Fruit fly (Drosophila melanogaster) whole organism, prepupa: ENCODE measurements around the gene Sf3b1.

Experiments used
- Blimp-1 ChIP-seq: fragments of 200-800 bp; sonication (Bioruptor generic); optimal IDR thresholded peaks from 3 replicates; lab custom pipeline; 2017; ENCODE audit warnings: missing biosample characterization, missing genetic modification characterization, mild to moderate bottlenecking, moderate library complexity, missing genetic modification reagents
- CG10631 ChIP-seq: fragments of 200-800 bp; sonication (Bioruptor generic); optimal IDR thresholded peaks from 2 replicates; lab custom pipeline; 2016; ENCODE audit warnings: missing biosample characterization, missing genetic modification characterization
- CG10669 ChIP-seq: fragments of 200-800 bp; sonication (Bioruptor generic); optimal IDR thresholded peaks from 3 replicates; lab custom pipeline; 2018; ENCODE audit warnings: missing biosample characterization, mild to moderate bottlenecking, missing genetic modification characterization, moderate library complexity
- CG11294 ChIP-seq: fragments of 200-800 bp; sonication (Bioruptor generic); IDR thresholded peaks from 2 replicates; pipeline ENCODE4 v1.3.6; 2022; ENCODE audit warnings: missing biosample characterization, missing genetic modification characterization
- CG11762 ChIP-seq: fragments of 200-800 bp; sonication (Bioruptor generic); optimal IDR thresholded peaks from 3 replicates; lab custom pipeline; 2016; ENCODE audit warnings: missing biosample characterization, missing genetic modification characterization; ENCODE audit not compliant: insufficient read depth
- CG11902 ChIP-seq: fragments of 200-800 bp; sonication (Bioruptor generic); optimal IDR thresholded peaks from 3 replicates; lab custom pipeline; 2016; ENCODE audit warnings: missing biosample characterization, missing genetic modification characterization
- CG1621 ChIP-seq: fragments of 200-800 bp; sonication (Bioruptor generic); optimal IDR thresholded peaks from 3 replicates; lab custom pipeline; 2018; ENCODE audit warnings: missing biosample characterization, mild to moderate bottlenecking, missing genetic modification characterization
- CG16779 ChIP-seq: fragments of 200-800 bp; sonication (Bioruptor generic); optimal IDR thresholded peaks from 3 replicates; lab custom pipeline; 2017; ENCODE audit warnings: missing biosample characterization, mild to moderate bottlenecking, missing genetic modification characterization
- CG3032 ChIP-seq: fragments of 200-800 bp; optimal IDR thresholded peaks from 2 replicates; lab custom pipeline; 2019; ENCODE audit warnings: missing biosample characterization, mild to moderate bottlenecking, missing genetic modification characterization, moderate library complexity
- CG32006 ChIP-seq: fragments of 200-800 bp; sonication (Bioruptor generic); optimal IDR thresholded peaks from 3 replicates; lab custom pipeline; 2017; ENCODE audit warnings: missing biosample characterization, mild to moderate bottlenecking, missing genetic modification characterization
- CG34406 ChIP-seq: fragments of 200-800 bp; sonication (Bioruptor generic); optimal IDR thresholded peaks from 3 replicates; lab custom pipeline; 2016; ENCODE audit warnings: missing biosample characterization, missing genetic modification characterization
- CG3919 ChIP-seq: fragments of 200-800 bp; sonication (Bioruptor generic); optimal IDR thresholded peaks from 3 replicates; lab custom pipeline; 2016; ENCODE audit warnings: missing biosample characterization, missing genetic modification characterization
- CG4318 ChIP-seq: fragments of 200-800 bp; sonication (Bioruptor generic); optimal IDR thresholded peaks from 3 replicates; lab custom pipeline; 2017; ENCODE audit warnings: missing biosample characterization, mild to moderate bottlenecking, missing genetic modification characterization
- CG6163 ChIP-seq: fragments of 200-800 bp; sonication (Bioruptor generic); IDR thresholded peaks from 3 replicates; pipeline ENCODE4 v1.3.6; 2022; ENCODE audit warnings: missing biosample characterization, missing genetic modification characterization
- CG6276 ChIP-seq: fragments of 200-800 bp; sonication (Bioruptor generic); optimal IDR thresholded peaks from 2 replicates; lab custom pipeline; 2017; ENCODE audit warnings: missing biosample characterization, mild to moderate bottlenecking, missing genetic modification characterization
- CG6792 ChIP-seq: fragments of 200-800 bp; sonication (Bioruptor generic); optimal IDR thresholded peaks from 3 replicates; lab custom pipeline; 2016; ENCODE audit warnings: missing biosample characterization, missing genetic modification characterization
- CG6808 ChIP-seq: fragments of 200-800 bp; sonication (Bioruptor generic); optimal IDR thresholded peaks from 3 replicates; lab custom pipeline; 2017; ENCODE audit warnings: missing biosample characterization, missing genetic modification characterization, mild to moderate bottlenecking, moderate library complexity, missing genetic modification reagents
- CG6854 ChIP-seq: fragments of 200-800 bp; sonication (Bioruptor generic); optimal IDR thresholded peaks from 2 replicates; lab custom pipeline; 2017; ENCODE audit warnings: missing biosample characterization, mild to moderate bottlenecking, missing genetic modification characterization
- CG7368 ChIP-seq: fragments of 200-800 bp; sonication (Bioruptor generic); optimal IDR thresholded peaks from 3 replicates; lab custom pipeline; 2016; ENCODE audit warnings: missing biosample characterization, missing genetic modification characterization
- CG8119 ChIP-seq: fragments of 200-800 bp; sonication (Bioruptor generic); IDR thresholded peaks from 3 replicates; pipeline ENCODE4 v1.3.6; 2022; ENCODE audit warnings: missing biosample characterization, missing genetic modification characterization
- CG8632 ChIP-seq: fragments of 200-800 bp; sonication (Bioruptor generic); optimal IDR thresholded peaks from 3 replicates; lab custom pipeline; 2016; ENCODE audit warnings: missing biosample characterization, missing genetic modification characterization
- CG9139 ChIP-seq: fragments of 200-800 bp; sonication (Bioruptor generic); optimal IDR thresholded peaks from 3 replicates; lab custom pipeline; 2017; ENCODE audit warnings: missing biosample characterization, mild to moderate bottlenecking, missing genetic modification characterization
- Eip75B ChIP-seq: fragments of 200-800 bp; sonication (Bioruptor generic); optimal IDR thresholded peaks from 3 replicates; lab custom pipeline; 2016; ENCODE audit warnings: missing biosample characterization, missing genetic modification characterization
- Eip78C ChIP-seq: fragments of 200-800 bp; sonication (Bioruptor generic); peaks from one replicate; lab custom pipeline; 2016; ENCODE audit warnings: missing biosample characterization, missing genetic modification characterization
- Eip93F ChIP-seq: fragments of 200-800 bp; sonication (Bioruptor generic); optimal IDR thresholded peaks from 2 replicates; lab custom pipeline; 2016; ENCODE audit warnings: missing biosample characterization, mild to moderate bottlenecking, missing genetic modification characterization
- Ets21C ChIP-seq: fragments of 200-800 bp; sonication (Bioruptor generic); optimal IDR thresholded peaks from 3 replicates; lab custom pipeline; 2016; ENCODE audit warnings: missing biosample characterization, missing genetic modification characterization
- Ets96B ChIP-seq: fragments of 200-800 bp; optimal IDR thresholded peaks from 2 replicates; lab custom pipeline; 2019; ENCODE audit warnings: missing biosample characterization, mild to moderate bottlenecking, missing genetic modification characterization, moderate library complexity
- Hr38 ChIP-seq: sonication (Bioruptor generic); optimal IDR thresholded peaks from 2 replicates; lab custom pipeline; 2016; ENCODE audit warnings: missing biosample characterization, missing genetic modification characterization
- Hr39 ChIP-seq: fragments of 200-800 bp; sonication (Bioruptor generic); optimal IDR thresholded peaks from 2 replicates; lab custom pipeline; 2016; ENCODE audit warnings: missing biosample characterization, missing genetic modification characterization
- Lpt ChIP-seq: fragments of 200-800 bp; sonication (Bioruptor generic); optimal IDR thresholded peaks from 3 replicates; lab custom pipeline; 2016; ENCODE audit warnings: missing biosample characterization, missing genetic modification characterization
- OdsH ChIP-seq: fragments of 200-800 bp; sonication (Bioruptor generic); optimal IDR thresholded peaks from 3 replicates; lab custom pipeline; 2016; ENCODE audit warnings: missing biosample characterization, missing genetic modification characterization
- Smox ChIP-seq: fragments of 200-800 bp; sonication (Bioruptor generic); optimal IDR thresholded peaks from 3 replicates; lab custom pipeline; 2016; ENCODE audit warnings: missing biosample characterization, missing genetic modification characterization
- Sox102F ChIP-seq: fragments of 200-800 bp; sonication (Bioruptor generic); optimal IDR thresholded peaks from 2 replicates; lab custom pipeline; 2016; ENCODE audit warnings: missing biosample characterization, mild to moderate bottlenecking, missing genetic modification characterization
- Sox15 ChIP-seq: fragments of 200-800 bp; sonication (Bioruptor generic); optimal IDR thresholded peaks from 3 replicates; lab custom pipeline; 2016; ENCODE audit warnings: missing biosample characterization, missing genetic modification characterization
- achi ChIP-seq: fragments of 200-800 bp; sonication (Bioruptor generic); optimal IDR thresholded peaks from 3 replicates; lab custom pipeline; 2016; ENCODE audit warnings: missing biosample characterization, missing genetic modification characterization
- acj6 ChIP-seq: fragments of 200-800 bp; sonication (Bioruptor generic); optimal IDR thresholded peaks from 3 replicates; lab custom pipeline; 2016; ENCODE audit warnings: missing biosample characterization, missing genetic modification characterization
- dac ChIP-seq: fragments of 200-800 bp; sonication (Bioruptor generic); optimal IDR thresholded peaks from 2 replicates; lab custom pipeline; 2017; ENCODE audit warnings: missing biosample characterization, mild to moderate bottlenecking, missing genetic modification characterization
- eg ChIP-seq: fragments of 200-800 bp; sonication (Bioruptor generic); IDR thresholded peaks from 3 replicates; pipeline ENCODE4 v1.3.6; 2022; ENCODE audit warnings: missing biosample characterization, missing genetic modification characterization
- esn ChIP-seq: fragments of 200-800 bp; sonication (Bioruptor generic); optimal IDR thresholded peaks from 2 replicates; lab custom pipeline; 2016; ENCODE audit warnings: missing biosample characterization, mild to moderate bottlenecking, missing genetic modification characterization, moderate library complexity
- fd85E ChIP-seq: fragments of 200-800 bp; sonication (Bioruptor generic); optimal IDR thresholded peaks from 3 replicates; lab custom pipeline; 2016; ENCODE audit warnings: missing biosample characterization, missing genetic modification characterization
- fkh ChIP-seq: fragments of 200-800 bp; sonication (Bioruptor generic); optimal IDR thresholded peaks from 3 replicates; lab custom pipeline; 2017; ENCODE audit warnings: missing biosample characterization, mild to moderate bottlenecking, missing genetic modification characterization, moderate library complexity
- lz ChIP-seq: fragments of 200-800 bp; sonication (Bioruptor generic); optimal IDR thresholded peaks from 3 replicates; lab custom pipeline; 2016; ENCODE audit warnings: missing biosample characterization, missing genetic modification characterization
- net ChIP-seq: fragments of 200-800 bp; sonication (Bioruptor generic); optimal IDR thresholded peaks from 3 replicates; lab custom pipeline; 2016; ENCODE audit warnings: missing biosample characterization, missing genetic modification characterization
- pdm3 ChIP-seq: fragments of 200-800 bp; sonication (Bioruptor generic); optimal IDR thresholded peaks from 3 replicates; lab custom pipeline; 2016; ENCODE audit warnings: missing biosample characterization, missing genetic modification characterization
- spab ChIP-seq: fragments of 200-800 bp; sonication (Bioruptor generic); optimal IDR thresholded peaks from 2 replicates; lab custom pipeline; 2017; ENCODE audit warnings: missing biosample characterization, mild to moderate bottlenecking, missing genetic modification characterization, missing genetic modification reagents
- ss ChIP-seq, 2 experiments: fragments of 200-800 bp; sonication (Bioruptor generic); optimal IDR thresholded peaks; 2 replicates in 1 of 2; 3 replicates in 1 of 2; lab custom pipeline; 2017 to 2018; ENCODE audit warnings: mild to moderate bottlenecking in 2 of 2, missing biosample characterization in 2 of 2, missing genetic modification characterization in 2 of 2, moderate library complexity in 1 of 2
- svp ChIP-seq: fragments of 200-800 bp; sonication (Bioruptor generic); peaks from one replicate; lab custom pipeline; 2016; ENCODE audit warnings: missing biosample characterization, missing genetic modification characterization
- topi ChIP-seq: fragments of 200-800 bp; sonication (Bioruptor generic); optimal IDR thresholded peaks from 3 replicates; lab custom pipeline; 2016; ENCODE audit warnings: missing biosample characterization, missing genetic modification characterization
- vri ChIP-seq: fragments of 200-800 bp; sonication (Bioruptor generic); optimal IDR thresholded peaks from 3 replicates; lab custom pipeline; 2016; ENCODE audit warnings: missing biosample characterization, mild to moderate bottlenecking, missing genetic modification characterization

Sf3b1 gene

dm6 chr2L:606165-606564 is 38.0 kb downstream of the Sf3b1 start (continued):
- TF ChIP-seq CG3032 (tag; lab: Kevin White, UChicago) (peak; percentile 71), fkh (no peak), CG10669 (GFP tag; lab: Kevin White, UChicago) (peak; percentile 73), dac (GFP tag; lab: Kevin White, UChicago) (peak; percentile 79), CG32006 (GFP tag; lab: Kevin White, UChicago) (peak; percentile 92), CG7368 (peak; percentile 68), esn (peak; percentile 85), CG6163 (GFP tag; lab: Robert Waterston, UW) (peak; percentile 92), lz (GFP tag; lab: Kevin White, UChicago) (peak; percentile 67), Sox15 (GFP tag; lab: Kevin White, UChicago) (peak; percentile 5), CG1621 (peak; percentile 35), spab (peak; percentile 57), acj6 (GFP tag; lab: Kevin White, UChicago) (peak; percentile 59), CG11762 (GFP tag; lab: Kevin White, UChicago) (peak; percentile 55), Ets21C (GFP tag; lab: Kevin White, UChicago) (peak; percentile 64), Sox102F (GFP tag; lab: Kevin White, UChicago) (peak; percentile 82), CG34406 (GFP tag; lab: Kevin White, UChicago) (peak; percentile 50), achi (GFP tag; lab: Kevin White, UChicago) (peak; percentile 65), vri (GFP tag; lab: Kevin White, UChicago) (peak; percentile 72), net (GFP tag; lab: Kevin White, UChicago) (peak; percentile 75), CG6854 (no peak), CG8119 (GFP tag; lab: Robert Waterston, UW) (peak; percentile 92), CG4318 (GFP tag; lab: Kevin White, UChicago) (peak; percentile 75), Eip75B (peak; percentile 57), CG3919 (GFP tag; lab: Kevin White, UChicago) (peak; percentile 69), topi (GFP tag; lab: Kevin White, UChicago) (peak; percentile 67), Ets96B (tag; lab: Kevin White, UChicago) (peak; percentile 39), CG11294 (peak; percentile 79), Eip78C (GFP tag; lab: Kevin White, UChicago) (peak; percentile 87), Blimp-1 (GFP tag; lab: Kevin White, UChicago) (peak; percentile 44), CG6808 (GFP tag; lab: Kevin White, UChicago) (peak; percentile 66), Smox (GFP tag; lab: Kevin White, UChicago) (peak; percentile 69), CG16779 (tag; lab: Kevin White, UChicago) (peak; percentile 21), CG11902 (GFP tag; lab: Kevin White, UChicago) (no peak), OdsH (peak; percentile 83)

dm6 chr2L:606952-607351 is 38.8 kb downstream of the Sf3b1 start:
- TF ChIP-seq eg (0 out of 3 replicates have a peak, but pooled peaks have one; percentile 32), acj6 (GFP tag; lab: Kevin White, UChicago) (peak; percentile 4), esn (peak; percentile 36), Ets21C (GFP tag; lab: Kevin White, UChicago) (no peak), fd85E (GFP tag; lab: Kevin White, UChicago) (no peak), Hr38 (GFP tag; lab: Kevin White, UChicago) (no peak), svp (GFP tag; lab: Kevin White, UChicago) (peak; percentile 76), CG10631 (peak; percentile 12), CG6276 (GFP tag; lab: Kevin White, UChicago) (no peak), Hr39 (GFP tag; lab: Kevin White, UChicago) (peak; percentile 17), CG8632 (no peak), CG6792 (GFP tag; lab: Kevin White, UChicago) (peak; percentile 23), CG4318 (GFP tag; lab: Kevin White, UChicago) (no peak), Blimp-1 (GFP tag; lab: Kevin White, UChicago) (no peak), CG8119 (GFP tag; lab: Robert Waterston, UW) (no peak), CG10669 (GFP tag; lab: Kevin White, UChicago) (peak; percentile 13), Eip93F (GFP tag; lab: Kevin White, UChicago) (no peak), vri (GFP tag; lab: Kevin White, UChicago) (peak; percentile 4), CG6854 (no peak), lz (GFP tag; lab: Kevin White, UChicago) (peak; percentile 8), pdm3 (GFP tag; lab: Kevin White, UChicago) (peak; percentile 34), CG11902 (GFP tag; lab: Kevin White, UChicago) (no peak), Eip78C (GFP tag; lab: Kevin White, UChicago) (peak; percentile 89), dac (GFP tag; lab: Kevin White, UChicago) (no peak), ss (GFP tag; optimal IDR thresholded peaks at IDR 0.05; lab: Kevin White, UChicago) (peak in 1 of 2 experiments; percentile 22), CG9139 (no peak), Lpt (GFP tag; lab: Kevin White, UChicago) (no peak), CG3919 (GFP tag; lab: Kevin White, UChicago) (peak; percentile 28), OdsH (peak; percentile 19)
